Fruit fly (Drosophila melanogaster): ENCODE results near the gene Mcm2.

The Mcm2 gene

DNA sequence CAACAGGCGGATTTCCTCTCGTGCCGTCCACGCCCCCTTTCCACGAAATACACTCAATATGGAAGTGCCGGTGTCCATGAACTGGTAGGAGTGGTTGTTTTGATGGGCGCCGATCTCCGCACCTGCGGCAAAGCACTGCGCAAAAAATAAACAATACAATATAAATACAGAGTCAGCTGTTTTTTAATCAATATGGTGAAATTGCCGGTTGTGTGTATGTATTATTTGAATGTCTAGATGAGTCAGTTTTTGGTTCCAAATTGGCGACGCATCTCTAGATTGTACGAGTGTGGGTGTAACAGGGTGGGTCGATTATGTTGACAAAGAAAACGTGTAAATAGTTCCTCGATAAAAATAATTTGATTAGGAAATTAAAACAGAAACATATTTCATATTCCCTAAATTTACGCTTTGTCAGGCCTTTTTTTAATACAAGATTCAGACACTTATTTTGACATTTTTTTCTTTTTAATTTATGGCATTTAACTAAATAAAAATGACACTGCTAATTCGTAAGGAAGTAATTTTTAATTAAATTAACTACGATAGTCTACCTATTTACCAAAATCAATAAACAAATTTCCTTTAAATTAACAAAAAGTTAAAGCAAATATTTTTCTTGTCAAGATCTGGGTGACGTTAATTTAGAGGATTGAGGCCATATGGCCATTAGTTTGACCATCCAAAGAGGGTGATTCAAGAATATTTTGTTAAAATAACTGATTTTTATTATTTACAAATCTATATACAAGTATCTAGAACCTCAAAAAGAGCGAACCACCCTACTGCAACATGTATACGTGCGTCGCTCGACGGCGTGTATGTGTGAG, 25.1 kb upstream of the Mcm2 start (continued):
- TF ChIP-seq sim (GFP tag; IDR thresholded peaks at IDR 0.05) (peak; percentile 57; the same call in 1 of the 2 replicates), CG4820 (GFP tag; optimal IDR thresholded peaks at IDR 0.05) (peak; percentile 70), BtbVII (GFP tag; optimal IDR thresholded peaks at IDR 0.05) (peak; percentile 94), CG10431 (GFP tag; optimal IDR thresholded peaks at IDR 0.05) (peak; percentile 83), odd (GFP tag; optimal IDR thresholded peaks at IDR 0.05) (peak; percentile 95), CG9609 (GFP tag; optimal IDR thresholded peaks at IDR 0.05) (peak; percentile 75), sr (GFP tag; IDR thresholded peaks at IDR 0.05) (peak; percentile 11; the same call in 2 of the 3 replicates), Chrac-16 (GFP tag; optimal IDR thresholded peaks at IDR 0.05) (peak; percentile 78), CG32767 (GFP tag; IDR thresholded peaks at IDR 0.05) (peak; percentile 71), trem (tag; optimal IDR thresholded peaks at IDR 0.05) (peak; percentile 65), Oli (tag; optimal IDR thresholded peaks at IDR 0.05) (peak; percentile 94), CG13775 (GFP tag; optimal IDR thresholded peaks at IDR 0.05) (peak; percentile 96), CG42726 (GFP tag; IDR thresholded peaks at IDR 0.05; ENCODE audit: partially characterized antibody) (no peak), CG31388 (GFP tag; optimal IDR thresholded peaks at IDR 0.05) (no peak), CG30431 (GFP tag; optimal IDR thresholded peaks at IDR 0.05) (peak; percentile 72), ab (GFP tag; optimal IDR thresholded peaks at IDR 0.05) (no peak), CG13287 (GFP tag; IDR thresholded peaks at IDR 0.05; ENCODE audit: partially characterized antibody) (no peak; the same call in 1 of the 2 replicates), Lim3 (GFP tag; IDR thresholded peaks at IDR 0.05) (no peak), Ssrp (tag; optimal IDR thresholded peaks at IDR 0.05) (peak; percentile 87), stc (GFP tag; IDR thresholded peaks at IDR 0.05) (peak; percentile 66), Hmx (GFP tag; optimal IDR thresholded peaks at IDR 0.05) (peak; percentile 79), ssp (GFP tag; IDR thresholded peaks at IDR 0.05) (peak; percentile 55), CTCF (GFP tag; optimal IDR thresholded peaks at IDR 0.05) (peak; percentile 47), Bdp1 (GFP tag; optimal IDR thresholded peaks at IDR 0.05) (peak; percentile 59), CG31441 (GFP tag; IDR thresholded peaks at IDR 0.05) (peak; percentile 93), CG12071 (GFP tag; optimal IDR thresholded peaks at IDR 0.05) (peak; percentile 63), CG6765 (GFP tag; optimal IDR thresholded peaks at IDR 0.05) (peak; percentile 92), dysf (GFP tag; IDR thresholded peaks at IDR 0.05) (peak; percentile 85), CG4360 (GFP tag; IDR thresholded peaks at IDR 0.05) (peak; percentile 9; the same call in 1 of the 2 replicates), luna (GFP tag; optimal IDR thresholded peaks at IDR 0.05) (peak; percentile 47), shn (GFP tag; optimal IDR thresholded peaks at IDR 0.05) (peak; percentile 69), fd102C (GFP tag; optimal IDR thresholded peaks at IDR 0.05) (no peak), tin (GFP tag; optimal IDR thresholded peaks at IDR 0.05) (peak; percentile 82), CG2678 (tag; optimal IDR thresholded peaks at IDR 0.05) (peak; percentile 97), scrt (GFP tag; optimal IDR thresholded peaks at IDR 0.05) (peak; percentile 79), CG7556 (GFP tag; optimal IDR thresholded peaks at IDR 0.05) (peak; percentile 98), zen2 (GFP tag; IDR thresholded peaks at IDR 0.05; ENCODE audit: partially characterized antibody) (no peak), sens-2 (GFP tag; IDR thresholded peaks at IDR 0.05) (peak; percentile 50; the same call in 1 of the 2 replicates), h (optimal IDR thresholded peaks at IDR 0.05) (no peak), chinmo (GFP tag; IDR thresholded peaks at IDR 0.05; ENCODE audit: partially characterized antibody) (no peak), CG14710 (tag; optimal IDR thresholded peaks at IDR 0.05) (peak; percentile 91), cad (GFP tag; optimal IDR thresholded peaks at IDR 0.05) (no peak), salm (tag; optimal IDR thresholded peaks at IDR 0.05) (peak; percentile 72), Hr51 (GFP tag; optimal IDR thresholded peaks at IDR 0.05) (peak; percentile 74 to 94), CG15696 (tag; optimal IDR thresholded peaks at IDR 0.05) (peak; percentile 80), Oaz (GFP tag; IDR thresholded peaks at IDR 0.05) (peak; percentile 28; the same call in 1 of the 2 replicates), Sox102F (GFP tag; optimal IDR thresholded peaks at IDR 0.05) (peak; percentile 88), org-1 (GFP tag; optimal IDR thresholded peaks at IDR 0.05) (peak; percentile 90), kay (GFP tag; optimal IDR thresholded peaks at IDR 0.05) (peak; percentile 81), Aef1 (GFP tag; IDR thresholded peaks at IDR 0.05) (peak; percentile 59; the same call in 2 of the 3 replicates)

Data from whole organism, embryonic.